Fruit fly (Drosophila melanogaster) whole organism, embryonic: ENCODE measurements around the gene cup.

Experiments
- Bgb ChIP-seq: fragments of 200-800 bp; sonication (Bioruptor generic); IDR thresholded peaks from 2 replicates; pipeline ENCODE4 v1.3.6; 2022; ENCODE audit warnings: missing biosample characterization, missing genetic modification characterization; ENCODE audit not compliant: partially characterized antibody
- Blimp-1 ChIP-seq: fragments of 200-800 bp; sonication (Bioruptor generic); optimal IDR thresholded peaks from 3 replicates; lab custom pipeline; 2018; ENCODE audit warnings: missing biosample characterization, missing genetic modification characterization, mild to moderate bottlenecking, moderate library complexity, missing genetic modification reagents
- CG10543 ChIP-seq: fragments of 200-800 bp; sonication (Bioruptor generic); optimal IDR thresholded peaks from 3 replicates; lab custom pipeline; 2017; ENCODE audit warnings: missing biosample characterization, mild to moderate bottlenecking, missing genetic modification characterization, moderate library complexity
- CG12071 ChIP-seq: fragments of 200-800 bp; sonication (Bioruptor generic); optimal IDR thresholded peaks from 3 replicates; lab custom pipeline; 2018; ENCODE audit warnings: missing biosample characterization, mild to moderate bottlenecking, missing genetic modification characterization
- CG12104 ChIP-seq: fragments of 200-800 bp; sonication (Bioruptor generic); optimal IDR thresholded peaks from 3 replicates; lab custom pipeline; 2016; ENCODE audit warnings: missing biosample characterization, missing genetic modification characterization
- CG12155 ChIP-seq: fragments of 200-800 bp; sonication (Bioruptor generic); optimal IDR thresholded peaks from 3 replicates; lab custom pipeline; 2016; ENCODE audit warnings: missing biosample characterization, missing genetic modification characterization
- CG13296 ChIP-seq: fragments of 200-800 bp; sonication (Bioruptor generic); optimal IDR thresholded peaks from 3 replicates; lab custom pipeline; 2018; ENCODE audit warnings: missing biosample characterization, mild to moderate bottlenecking, missing genetic modification characterization
- CG15011 ChIP-seq: fragments of 200-800 bp; sonication (Bioruptor generic); optimal IDR thresholded peaks from 3 replicates; lab custom pipeline; 2018; ENCODE audit warnings: missing biosample characterization, mild to moderate bottlenecking, missing genetic modification characterization
- CG18262 ChIP-seq: fragments of 200-800 bp; optimal IDR thresholded peaks from 3 replicates; lab custom pipeline; 2019; ENCODE audit warnings: missing biosample characterization, mild to moderate bottlenecking, missing genetic modification characterization, moderate library complexity
- CG2199 ChIP-seq: fragments of 200-800 bp; sonication (Bioruptor generic); IDR thresholded peaks from 3 replicates; pipeline ENCODE4 v1.3.6; 2022; ENCODE audit warnings: missing biosample characterization, missing genetic modification characterization
- CG2712 ChIP-seq: fragments of 200-800 bp; optimal IDR thresholded peaks from 3 replicates; lab custom pipeline; 2019; ENCODE audit warnings: missing biosample characterization, mild to moderate bottlenecking, missing genetic modification characterization, moderate library complexity
- CG31441 ChIP-seq: fragments of 200-800 bp; sonication (Bioruptor generic); IDR thresholded peaks from 2 replicates; pipeline ENCODE4 v1.3.6; 2022; ENCODE audit warnings: missing biosample characterization, missing genetic modification characterization
- CG32532 ChIP-seq: fragments of 200-800 bp; sonication (Bioruptor generic); IDR thresholded peaks from 2 replicates; pipeline ENCODE4 v1.3.6; 2022; ENCODE audit warnings: missing biosample characterization, missing genetic modification characterization
- CG33213 ChIP-seq: fragments of 200-800 bp; sonication (Bioruptor generic); optimal IDR thresholded peaks from 3 replicates; lab custom pipeline; 2016; ENCODE audit warnings: missing biosample characterization, missing genetic modification characterization
- CG34422 ChIP-seq: fragments of 200-800 bp; sonication (Bioruptor generic); IDR thresholded peaks from 3 replicates; pipeline ENCODE4 v1.3.6; 2022; ENCODE audit warnings: missing biosample characterization, missing genetic modification characterization
- CG4424 ChIP-seq: fragments of 200-800 bp; sonication (Bioruptor generic); optimal IDR thresholded peaks from 3 replicates; lab custom pipeline; 2016; ENCODE audit warnings: missing biosample characterization, missing genetic modification characterization
- CG4730 ChIP-seq: fragments of 200-800 bp; sonication (Bioruptor generic); IDR thresholded peaks from 2 replicates; pipeline ENCODE4 v1.3.6; 2022; ENCODE audit warnings: missing biosample characterization, missing genetic modification characterization
- CG6683 ChIP-seq: fragments of 200-800 bp; sonication (Bioruptor generic); optimal IDR thresholded peaks from 2 replicates; lab custom pipeline; 2017; ENCODE audit warnings: missing biosample characterization, mild to moderate bottlenecking, missing genetic modification characterization, missing genetic modification reagents
- CG7271 ChIP-seq: fragments of 200-800 bp; sonication (Bioruptor generic); optimal IDR thresholded peaks from 2 replicates; lab custom pipeline; 2018; ENCODE audit warnings: missing biosample characterization, mild to moderate bottlenecking, missing genetic modification characterization, moderate library complexity
- CG7357 ChIP-seq: fragments of 200-800 bp; sonication (Bioruptor generic); IDR thresholded peaks from 3 replicates; pipeline ENCODE4 v1.3.6; 2022; ENCODE audit warnings: missing biosample characterization, missing genetic modification characterization
- D19A ChIP-seq: fragments of 200-800 bp; optimal IDR thresholded peaks from 3 replicates; lab custom pipeline; 2019; ENCODE audit warnings: missing biosample characterization, mild to moderate bottlenecking, missing genetic modification characterization, moderate library complexity
- Deaf1 ChIP-seq: fragments of 200-800 bp; optimal IDR thresholded peaks from 3 replicates; lab custom pipeline; 2019; ENCODE audit warnings: missing biosample characterization, mild to moderate bottlenecking, missing genetic modification characterization, moderate library complexity
- E2f1 ChIP-seq: fragments of 200-800 bp; sonication (Bioruptor generic); IDR thresholded peaks from 2 replicates; pipeline ENCODE4 v1.3.6; 2022; ENCODE audit warnings: missing biosample characterization, missing genetic modification characterization
- GATAe ChIP-seq: fragments of 200-800 bp; sonication (Bioruptor generic); conservative IDR thresholded peaks from 2 replicates; pipeline ENCODE4 v1.3.6; 2022; ENCODE audit warnings: missing biosample characterization, missing genetic modification characterization
- Gsc ChIP-seq: fragments of 200-800 bp; sonication (Bioruptor generic); IDR thresholded peaks from 2 replicates; pipeline ENCODE4 v1.3.6; 2022; ENCODE audit warnings: missing biosample characterization, missing genetic modification characterization
- H2.0 ChIP-seq: fragments of 200-800 bp; sonication (Bioruptor generic); IDR thresholded peaks from 2 replicates; pipeline ENCODE4 v1.3.6; 2022; ENCODE audit warnings: missing biosample characterization, missing genetic modification characterization
- HLHmδ ChIP-seq: fragments of 200-800 bp; sonication (Bioruptor generic); optimal IDR thresholded peaks from 2 replicates; lab custom pipeline; 2018; ENCODE audit warnings: missing biosample characterization, mild to moderate bottlenecking, missing genetic modification characterization, moderate library complexity
- HmgZ ChIP-seq: fragments of 200-800 bp; sonication (Bioruptor generic); optimal IDR thresholded peaks from 2 replicates; lab custom pipeline; 2018; ENCODE audit warnings: missing biosample characterization, mild to moderate bottlenecking, missing genetic modification characterization
- Lhr ChIP-seq: fragments of 200-800 bp; sonication (Bioruptor generic); optimal IDR thresholded peaks from 3 replicates; lab custom pipeline; 2017; ENCODE audit warnings: mild to moderate bottlenecking, missing biosample characterization, missing genetic modification reagents, missing genetic modification characterization
- Oli ChIP-seq: fragments of 200-800 bp; sonication (Bioruptor generic); optimal IDR thresholded peaks from 2 replicates; lab custom pipeline; 2018; ENCODE audit warnings: missing biosample characterization, mild to moderate bottlenecking, missing genetic modification characterization, moderate library complexity
- PHDP ChIP-seq: fragments of 200-800 bp; sonication (Bioruptor generic); optimal IDR thresholded peaks from 3 replicates; lab custom pipeline; 2018; ENCODE audit warnings: missing biosample characterization, mild to moderate bottlenecking, missing genetic modification characterization, moderate library complexity
- Pdp1 ChIP-seq, 2 experiments: fragments of 200-800 bp; sonication (Bioruptor generic); optimal IDR thresholded peaks; 3 replicates each; lab custom pipeline; 2016; ENCODE audit warnings: missing biosample characterization in 2 of 2, missing genetic modification characterization in 2 of 2, mild to moderate bottlenecking in 1 of 2, moderate library complexity in 1 of 2
- Rfx ChIP-seq: fragments of 200-800 bp; sonication (Bioruptor generic); IDR thresholded peaks from 2 replicates; pipeline ENCODE4 v1.3.6; 2022; ENCODE audit warnings: missing biosample characterization, missing genetic modification characterization
- abd-A ChIP-seq: fragments of 200-800 bp; sonication (Bioruptor generic); optimal IDR thresholded peaks from 3 replicates; lab custom pipeline; 2019; ENCODE audit warnings: missing biosample characterization, mild to moderate bottlenecking, missing genetic modification characterization, moderate library complexity
- al ChIP-seq: fragments of 200-800 bp; sonication (Bioruptor generic); IDR thresholded peaks from 2 replicates; pipeline ENCODE4 v1.3.6; 2022; ENCODE audit warnings: missing biosample characterization, missing genetic modification characterization
- ap ChIP-seq: fragments of 200-800 bp; sonication (Bioruptor generic); IDR thresholded peaks from 2 replicates; pipeline ENCODE4 v1.3.6; 2022; ENCODE audit warnings: missing biosample characterization, missing genetic modification characterization
- cas ChIP-seq: fragments of 200-800 bp; sonication (Bioruptor generic); IDR thresholded peaks from 2 replicates; pipeline ENCODE4 v1.3.6; 2022; ENCODE audit warnings: missing biosample characterization, missing genetic modification characterization
- chif ChIP-seq, 2 experiments: fragments of 200-800 bp; sonication (Bioruptor generic); optimal IDR thresholded peaks; 3 replicates each; lab custom pipeline; 2016; ENCODE audit warnings: missing biosample characterization in 2 of 2, missing genetic modification characterization in 2 of 2
- fu2 ChIP-seq: fragments of 200-800 bp; sonication (Bioruptor generic); optimal IDR thresholded peaks from 2 replicates; lab custom pipeline; 2016; ENCODE audit warnings: missing biosample characterization, missing genetic modification characterization
- gcm2 ChIP-seq: fragments of 200-800 bp; sonication (Bioruptor generic); optimal IDR thresholded peaks from 2 replicates; lab custom pipeline; 2016; ENCODE audit warnings: missing biosample characterization, missing genetic modification characterization
- kah ChIP-seq: fragments of 200-800 bp; sonication (Bioruptor generic); optimal IDR thresholded peaks from 2 replicates; lab custom pipeline; 2018; ENCODE audit warnings: missing biosample characterization, mild to moderate bottlenecking, missing genetic modification characterization
- lilli ChIP-seq: fragments of 200-800 bp; sonication (Bioruptor generic); optimal IDR thresholded peaks from 3 replicates; lab custom pipeline; 2016; ENCODE audit warnings: missing biosample characterization, missing genetic modification characterization
- nau ChIP-seq: fragments of 200-800 bp; sonication (Bioruptor generic); optimal IDR thresholded peaks from 3 replicates; lab custom pipeline; 2017; ENCODE audit warnings: missing biosample characterization, mild to moderate bottlenecking, missing genetic modification characterization, missing genetic modification reagents
- pb ChIP-seq: fragments of 200-800 bp; sonication (Bioruptor generic); optimal IDR thresholded peaks from 3 replicates; lab custom pipeline; 2016; ENCODE audit warnings: missing biosample characterization, missing genetic modification characterization
- pros ChIP-seq: fragments of 200-800 bp; sonication (Bioruptor generic); optimal IDR thresholded peaks from 3 replicates; lab custom pipeline; 2019; ENCODE audit warnings: missing biosample characterization, mild to moderate bottlenecking, missing genetic modification characterization, moderate library complexity
- repo ChIP-seq: fragments of 200-800 bp; sonication (Bioruptor generic); optimal IDR thresholded peaks from 2 replicates; lab custom pipeline; 2016; ENCODE audit warnings: missing biosample characterization, missing genetic modification characterization
- slou ChIP-seq: fragments of 200-800 bp; sonication (Bioruptor generic); optimal IDR thresholded peaks from 3 replicates; lab custom pipeline; 2016; ENCODE audit warnings: missing biosample characterization, missing genetic modification characterization
- sqz ChIP-seq: fragments of 200-800 bp; sonication (Bioruptor generic); optimal IDR thresholded peaks from 3 replicates; lab custom pipeline; 2018; ENCODE audit warnings: missing biosample characterization, mild to moderate bottlenecking, missing genetic modification characterization
- ssp ChIP-seq: fragments of 200-800 bp; sonication (Bioruptor generic); IDR thresholded peaks from 2 replicates; pipeline ENCODE4 v1.3.6; 2022; ENCODE audit warnings: missing biosample characterization, missing genetic modification characterization
- tna ChIP-seq: fragments of 200-800 bp; sonication (Bioruptor generic); IDR thresholded peaks from 2 replicates; pipeline ENCODE4 v1.3.6; 2022; ENCODE audit warnings: missing biosample characterization, missing genetic modification characterization; ENCODE audit not compliant: partially characterized antibody

Gene cup

dm6 chr2L:6701409-6702199 lies 38.1 kb downstream of the cup start (continued):
- TF ChIP-seq GATAe = no peak
- peak; percentile 13 for TF ChIP-seq CG18262 (tag; lab: Kevin White, UChicago)
- no peak for TF ChIP-seq Lhr (GFP tag; lab: Kevin White, UChicago)
- no peak for TF ChIP-seq nau (GFP tag; lab: Kevin White, UChicago)
- no peak for TF ChIP-seq chif (GFP tag; optimal IDR thresholded peaks at IDR 0.05; lab: Kevin White, UChicago)
- no peak for TF ChIP-seq CG12155 (GFP tag; lab: Kevin White, UChicago)
- TF ChIP-seq al (GFP tag; lab: Robert Waterston, UW) = no peak
- TF ChIP-seq Rfx (GFP tag; lab: Robert Waterston, UW) = no peak
- TF ChIP-seq Gsc (GFP tag; lab: Robert Waterston, UW) = no peak
- peak; percentile 48 for TF ChIP-seq HLHmδ (GFP tag; lab: Kevin White, UChicago)
- no peak for TF ChIP-seq H2.0 (GFP tag; lab: Robert Waterston, UW)
- TF ChIP-seq CG13296 = no peak
- no peak for TF ChIP-seq abd-A (tag; lab: Kevin White, UChicago)
- TF ChIP-seq CG6683 (GFP tag; lab: Kevin White, UChicago) = no peak
- no peak for TF ChIP-seq E2f1 (GFP tag; lab: Robert Waterston, UW)
- TF ChIP-seq CG15011 (GFP tag; lab: Kevin White, UChicago) = no peak
- TF ChIP-seq D19A (tag; lab: Kevin White, UChicago) = no peak
- TF ChIP-seq tna (GFP tag; lab: Robert Waterston, UW) = no peak
- TF ChIP-seq Bgb (GFP tag; lab: Robert Waterston, UW) = no peak
- 0 out of 2 replicates have a peak, but pooled peaks have one; percentile 14 for TF ChIP-seq CG31441 (GFP tag; lab: Robert Waterston, UW)
- TF ChIP-seq CG10543 (GFP tag; lab: Kevin White, UChicago) = no peak
- TF ChIP-seq kah = peak; percentile 93
- no peak for TF ChIP-seq CG7271 (tag; lab: Kevin White, UChicago)
- TF ChIP-seq CG34422 (GFP tag; lab: Robert Waterston, UW) = no peak
- peak; percentile 15 for TF ChIP-seq pros (GFP tag; lab: Kevin White, UChicago)
- no peak for TF ChIP-seq sqz (GFP tag; lab: Kevin White, UChicago)
- TF ChIP-seq CG12104 (GFP tag; lab: Kevin White, UChicago) = no peak
- no peak for TF ChIP-seq pb (GFP tag; lab: Kevin White, UChicago)
- TF ChIP-seq HmgZ (tag; lab: Kevin White, UChicago) = no peak
- TF ChIP-seq CG33213 (GFP tag; lab: Kevin White, UChicago) = no peak
- no peak for TF ChIP-seq CG4424 (GFP tag; lab: Kevin White, UChicago)
- no peak for TF ChIP-seq ssp (GFP tag; lab: Robert Waterston, UW)
- peak in 1 of 2 experiments; percentile 66 for TF ChIP-seq Pdp1 (GFP tag; optimal IDR thresholded peaks at IDR 0.05; lab: Kevin White, UChicago)
- TF ChIP-seq fu2 (GFP tag; lab: Kevin White, UChicago) = no peak
- peak; percentile 44 for TF ChIP-seq CG2712 (tag; lab: Kevin White, UChicago)
- TF ChIP-seq CG2199 = 0 out of 3 replicates have a peak, but pooled peaks have one; percentile 28
- TF ChIP-seq ap (GFP tag; lab: Robert Waterston, UW) = no peak
- no peak for TF ChIP-seq gcm2 (GFP tag; lab: Kevin White, UChicago)
- no peak for TF ChIP-seq CG4730 (GFP tag; lab: Robert Waterston, UW)
- TF ChIP-seq PHDP (tag; lab: Kevin White, UChicago) = no peak
- TF ChIP-seq CG12071 (GFP tag; lab: Kevin White, UChicago) = no peak
- no peak for TF ChIP-seq slou
- TF ChIP-seq CG32532 (GFP tag; lab: Robert Waterston, UW) = no peak
- TF ChIP-seq cas (GFP tag; lab: Robert Waterston, UW) = no peak
- no peak for TF ChIP-seq CG7357
- TF ChIP-seq Deaf1 (tag; lab: Kevin White, UChicago) = no peak
- TF ChIP-seq Oli = peak; percentile 2
- no peak for TF ChIP-seq lilli (GFP tag; lab: Kevin White, UChicago)
- TF ChIP-seq repo = no peak
- peak; percentile 48 for TF ChIP-seq Blimp-1 (GFP tag; lab: Kevin White, UChicago)
